Worm (Caenorhabditis elegans): ENCODE data around the gene lcmt-1.

Gene lcmt-1

ce11 chrIII:4394496-4394895 is 51.2 kb downstream of the lcmt-1 start, which contains the start of gene R07E5.4:
TSS of gene R07E5.4 (plus strand) at chrIII:4394796.
- TF ChIP-seq mbf-1 (tag; optimal IDR thresholded peaks at IDR 0.05) (no peak), fos-1 (tag; optimal IDR thresholded peaks at IDR 0.05) (no peak), ama-1 (optimal IDR thresholded peaks at IDR 0.05) (no peak), unc-55 (GFP tag; optimal IDR thresholded peaks at IDR 0.05) (no peak), sma-9 (GFP tag; optimal IDR thresholded peaks at IDR 0.05) (no peak), sma-9 (tag; optimal IDR thresholded peaks at IDR 0.05) (no peak), lin-39 (tag; optimal IDR thresholded peaks at IDR 0.05) (no peak), ceh-82 (tag; optimal IDR thresholded peaks at IDR 0.05) (no peak), unc-39 (tag; optimal IDR thresholded peaks at IDR 0.05) (no peak), nhr-21 (tag; optimal IDR thresholded peaks at IDR 0.05) (no peak), nhr-129 (tag; optimal IDR thresholded peaks at IDR 0.05) (no peak), elt-1 (tag; optimal IDR thresholded peaks at IDR 0.05) (no peak), Y55F3AM.14 (GFP tag; optimal IDR thresholded peaks at IDR 0.05) (no peak), unc-62 (GFP tag; optimal IDR thresholded peaks at IDR 0.05) (no peak), egl-27 (tag; optimal IDR thresholded peaks at IDR 0.05) (no peak), zag-1 (tag; optimal IDR thresholded peaks at IDR 0.05) (no peak), nhr-11 (tag; optimal IDR thresholded peaks at IDR 0.05) (no peak), nhr-77 (tag; optimal IDR thresholded peaks at IDR 0.05) (no peak), peb-1 (tag; optimal IDR thresholded peaks at IDR 0.05) (no peak), nhr-6 (tag; optimal IDR thresholded peaks at IDR 0.05) (no peak)
